Fruit fly (Drosophila melanogaster): ENCODE data around the gene Vav.

Vav gene

dm6 chrX:19305172-19305571 is 43.6 kb downstream of the Vav start:
- TF ChIP-seq Clk (GFP tag; optimal IDR thresholded peaks at IDR 0.05) = no peak
- no peak for TF ChIP-seq Mnt (GFP tag; optimal IDR thresholded peaks at IDR 0.05)
- TF ChIP-seq cnc (optimal IDR thresholded peaks at IDR 0.05) = no peak
- TF ChIP-seq Hr96 (GFP tag; optimal IDR thresholded peaks at IDR 0.05) = no peak
- TF ChIP-seq kay (GFP tag; ENCODE audit: borderline replicate concordance) = no peak
- TF ChIP-seq CG33017 (tag; optimal IDR thresholded peaks at IDR 0.05) = no peak
- no peak for TF ChIP-seq tj (GFP tag; optimal IDR thresholded peaks at IDR 0.05)

dm6 chrX:19306531-19306930 is 44.9 kb downstream of the Vav start:
- TF ChIP-seq CG1620 (GFP tag; optimal IDR thresholded peaks at IDR 0.05) = no peak
- no peak for TF ChIP-seq Crg-1 (GFP tag; optimal IDR thresholded peaks at IDR 0.05)
- no peak for TF ChIP-seq Hr96 (GFP tag; optimal IDR thresholded peaks at IDR 0.05)
- no peak for TF ChIP-seq CG12768 (GFP tag; optimal IDR thresholded peaks at IDR 0.05)
- peak; percentile 18 for TF ChIP-seq CG7045 (GFP tag; optimal IDR thresholded peaks at IDR 0.05)
- TF ChIP-seq tj (GFP tag; optimal IDR thresholded peaks at IDR 0.05) = peak; percentile 16
- peak; percentile 19 for TF ChIP-seq cic (GFP tag; optimal IDR thresholded peaks at IDR 0.05)

- TF ChIP-seq Mnt (GFP tag; optimal IDR thresholded peaks at IDR 0.05) = peak; percentile 71
- TF ChIP-seq CG11617 (GFP tag; optimal IDR thresholded peaks at IDR 0.05) = peak; percentile 11
- TF ChIP-seq cnc (optimal IDR thresholded peaks at IDR 0.05) = no peak
- peak; percentile 25 for TF ChIP-seq Hr96 (GFP tag; optimal IDR thresholded peaks at IDR 0.05)
- peak; percentile 84 for TF ChIP-seq cic (GFP tag; optimal IDR thresholded peaks at IDR 0.05)
- peak; percentile 18 for TF ChIP-seq tj (GFP tag; optimal IDR thresholded peaks at IDR 0.05)
- TF ChIP-seq ovo (GFP tag; optimal IDR thresholded peaks at IDR 0.05) = peak; percentile 58
- no peak for TF ChIP-seq pad (GFP tag; optimal IDR thresholded peaks at IDR 0.05)
- peak; percentile 16 for TF ChIP-seq CG7101 (tag; optimal IDR thresholded peaks at IDR 0.05)
- peak; percentile 71 for TF ChIP-seq kay (GFP tag; ENCODE audit: borderline replicate concordance)
- no peak for TF ChIP-seq CG5204 (GFP tag; optimal IDR thresholded peaks at IDR 0.05)
- no peak for TF ChIP-seq CG7045 (GFP tag; optimal IDR thresholded peaks at IDR 0.05)
- peak; percentile 10 for TF ChIP-seq CG33017 (tag; optimal IDR thresholded peaks at IDR 0.05)
- TF ChIP-seq toe (GFP tag; optimal IDR thresholded peaks at IDR 0.05) = no peak
- TF ChIP-seq CG1620 (GFP tag; optimal IDR thresholded peaks at IDR 0.05) = no peak
- no peak for TF ChIP-seq Clk (GFP tag; optimal IDR thresholded peaks at IDR 0.05)
- peak; percentile 10 for TF ChIP-seq CG14711 (tag; optimal IDR thresholded peaks at IDR 0.05)
- peak; percentile 20 for TF ChIP-seq CG12768 (GFP tag; optimal IDR thresholded peaks at IDR 0.05)
- no peak for TF ChIP-seq Crg-1 (GFP tag; optimal IDR thresholded peaks at IDR 0.05)
- TF ChIP-seq bab1 (GFP tag; optimal IDR thresholded peaks at IDR 0.05) = no peak
Measured at dm6 chrX:19307810-19308456, 46.3 kb downstream of the Vav start, which contains the start of gene CG8051. Gene CG8051, minus strand, starts transcription at chrX:19307925.

dm6 chrX:19309648-19310047 is 48.0 kb downstream of the Vav start:
- TF ChIP-seq Crg-1 (GFP tag; optimal IDR thresholded peaks at IDR 0.05) (no peak), CG12768 (GFP tag; optimal IDR thresholded peaks at IDR 0.05) (no peak), Hr96 (GFP tag; optimal IDR thresholded peaks at IDR 0.05) (no peak), CG1620 (GFP tag; optimal IDR thresholded peaks at IDR 0.05) (no peak)

dm6 chrX:19314283-19315178 is 52.9 kb downstream of the Vav start:
- TF ChIP-seq bab1 (GFP tag; optimal IDR thresholded peaks at IDR 0.05) (no peak), Clk (GFP tag; optimal IDR thresholded peaks at IDR 0.05) (no peak), CG11617 (GFP tag; optimal IDR thresholded peaks at IDR 0.05) (no peak)

DNA sequence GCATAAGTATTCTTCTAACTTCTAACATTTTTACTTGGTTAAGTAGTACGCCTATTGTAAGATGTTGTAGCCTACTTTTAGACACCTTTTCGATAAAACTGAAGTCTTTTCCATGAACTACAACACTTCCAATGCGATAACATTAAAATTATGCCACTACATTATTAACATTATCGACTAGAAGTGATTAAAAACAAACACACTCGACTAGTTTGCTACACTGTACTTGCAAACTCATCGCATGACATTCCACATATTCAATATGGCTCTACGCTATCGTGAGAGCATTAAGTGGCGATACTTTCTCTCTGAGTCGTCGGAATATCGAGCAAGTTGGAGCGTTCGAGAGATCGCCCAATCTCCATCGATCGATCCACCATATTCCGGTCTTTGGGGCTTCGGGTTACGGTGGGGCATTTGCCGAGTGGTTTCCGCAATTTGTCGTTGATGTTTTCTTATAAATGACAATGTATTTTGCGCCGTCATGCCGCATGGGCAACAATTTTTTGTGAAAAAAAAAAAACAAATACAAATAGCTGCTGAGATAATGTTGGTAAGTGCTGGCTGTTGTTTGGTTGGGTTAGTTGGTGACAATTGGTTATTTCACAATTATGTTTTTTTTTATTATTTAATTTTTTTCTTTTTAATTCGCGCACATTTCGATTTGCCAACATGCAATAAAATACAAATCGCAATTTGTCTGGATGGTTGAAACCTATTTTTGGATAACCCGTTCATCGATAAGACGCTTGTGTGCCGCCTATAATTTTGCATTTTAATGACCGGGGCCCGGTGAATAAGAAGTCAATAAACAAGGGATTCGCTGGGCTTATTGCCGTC is 54.0 kb downstream of the Vav start:
- TF ChIP-seq CG33017 (tag; optimal IDR thresholded peaks at IDR 0.05) = no peak
- TF ChIP-seq Clk (GFP tag; optimal IDR thresholded peaks at IDR 0.05) = no peak
- TF ChIP-seq CG14711 (tag; optimal IDR thresholded peaks at IDR 0.05) = no peak
- TF ChIP-seq cic (GFP tag; optimal IDR thresholded peaks at IDR 0.05) = peak; percentile 30
- TF ChIP-seq CG7101 (tag; optimal IDR thresholded peaks at IDR 0.05) = no peak
- TF ChIP-seq kay (GFP tag; ENCODE audit: borderline replicate concordance) = peak; percentile 79
- no peak for TF ChIP-seq CG7045 (GFP tag; optimal IDR thresholded peaks at IDR 0.05)
- no peak for TF ChIP-seq CG12768 (GFP tag; optimal IDR thresholded peaks at IDR 0.05)
- no peak for TF ChIP-seq toe (GFP tag; optimal IDR thresholded peaks at IDR 0.05)
- no peak for TF ChIP-seq Hr96 (GFP tag; optimal IDR thresholded peaks at IDR 0.05)
- TF ChIP-seq CG5204 (GFP tag; optimal IDR thresholded peaks at IDR 0.05) = no peak
- no peak for TF ChIP-seq pad (GFP tag; optimal IDR thresholded peaks at IDR 0.05)
- no peak for TF ChIP-seq CG1620 (GFP tag; optimal IDR thresholded peaks at IDR 0.05)
- TF ChIP-seq tj (GFP tag; optimal IDR thresholded peaks at IDR 0.05) = peak; percentile 15
- no peak for TF ChIP-seq bab1 (GFP tag; optimal IDR thresholded peaks at IDR 0.05)
- TF ChIP-seq Crg-1 (GFP tag; optimal IDR thresholded peaks at IDR 0.05) = no peak
- no peak for TF ChIP-seq CG11617 (GFP tag; optimal IDR thresholded peaks at IDR 0.05)
- peak; percentile 14 for TF ChIP-seq Mnt (GFP tag; optimal IDR thresholded peaks at IDR 0.05)
- no peak for TF ChIP-seq ovo (GFP tag; optimal IDR thresholded peaks at IDR 0.05)
- TF ChIP-seq cnc (optimal IDR thresholded peaks at IDR 0.05) = peak; percentile 86 to 90

Measured in whole organism, adult.